Worm (Caenorhabditis elegans) whole organism, L2 larva: ENCODE results near the gene svh-1.

Experiments
- F13H6.1 ChIP-seq: sonication (generic microtip); optimal IDR thresholded peaks from 2 replicates; lab custom pipeline; 2016; ENCODE audit warnings: missing genetic modification characterization, missing compliant biosample characterization
- R02D3.7 ChIP-seq: fragments of 150-350 bp; optimal IDR thresholded peaks from 2 replicates; lab custom pipeline; 2014; ENCODE audit warnings: missing biosample characterization, missing genetic modification characterization
- aly-2 ChIP-seq: fragments of 150-350 bp; optimal IDR thresholded peaks from 2 replicates; lab custom pipeline; 2014; ENCODE audit warnings: missing biosample characterization, missing genetic modification characterization
- ama-1 ChIP-seq: fragments of 150-350 bp; optimal IDR thresholded peaks from 2 replicates; lab custom pipeline; 2018; ENCODE audit warnings: inconsistent platforms
- blmp-1 ChIP-seq: sonication (generic microtip); optimal IDR thresholded peaks from 2 replicates; lab custom pipeline; 2017; ENCODE audit warnings: missing genetic modification characterization, mild to moderate bottlenecking, missing compliant biosample characterization, antibody characterized with exemption, moderate library complexity; ENCODE audit not compliant: insufficient read depth
- ceh-82 ChIP-seq: fragments of 150-350 bp; optimal IDR thresholded peaks from 2 replicates; lab custom pipeline; 2014; ENCODE audit warnings: missing biosample characterization, missing genetic modification characterization
- crh-2 ChIP-seq: sonication (generic microtip); optimal IDR thresholded peaks from 2 replicates; lab custom pipeline; 2017; ENCODE audit warnings: missing biosample characterization, missing genetic modification characterization
- egl-27 ChIP-seq: sonication (generic microtip); optimal IDR thresholded peaks from 3 replicates; lab custom pipeline; 2017; ENCODE audit warnings: missing biosample characterization, missing genetic modification reagents, missing genetic modification characterization
- elt-1 ChIP-seq: fragments of 150-350 bp; optimal IDR thresholded peaks from 2 replicates; lab custom pipeline; 2014; ENCODE audit warnings: missing biosample characterization, missing genetic modification characterization
- elt-3 ChIP-seq: sonication (generic microtip); optimal IDR thresholded peaks from 2 replicates; lab custom pipeline; 2017; ENCODE audit warnings: missing biosample characterization, missing genetic modification characterization
- fos-1 ChIP-seq: fragments of 150-350 bp; optimal IDR thresholded peaks from 2 replicates; lab custom pipeline; 2014; ENCODE audit warnings: missing biosample characterization, missing genetic modification characterization
- lin-39 ChIP-seq: fragments of 150-350 bp; optimal IDR thresholded peaks from 2 replicates; lab custom pipeline; 2014; ENCODE audit warnings: missing biosample characterization, missing genetic modification reagents, missing genetic modification characterization
- lsy-2 ChIP-seq, 2 experiments: fragments of 150-350 bp in 1 of 2; sonication (generic microtip) in 1 of 2; optimal IDR thresholded peaks; 2 replicates each; lab custom pipeline; 2014 to 2017; ENCODE audit warnings: missing biosample characterization in 2 of 2, missing genetic modification characterization in 2 of 2
- mbf-1 ChIP-seq: sonication (generic microtip); optimal IDR thresholded peaks from 2 replicates; lab custom pipeline; 2017; ENCODE audit warnings: missing biosample characterization, missing genetic modification characterization
- mdl-1 ChIP-seq, 2 experiments: fragments of 150-350 bp in 1 of 2; sonication (generic microtip) in 1 of 2; optimal IDR thresholded peaks; 2 replicates each; lab custom pipeline; 2017; ENCODE audit warnings: missing biosample characterization in 2 of 2, missing genetic modification characterization in 2 of 2
- nhr-11 ChIP-seq: fragments of 150-350 bp; optimal IDR thresholded peaks from 2 replicates; lab custom pipeline; 2014; ENCODE audit warnings: missing biosample characterization, missing genetic modification characterization
- nhr-21 ChIP-seq: fragments of 150-350 bp; optimal IDR thresholded peaks from 2 replicates; lab custom pipeline; 2014; ENCODE audit warnings: missing biosample characterization, missing genetic modification characterization
- nhr-77 ChIP-seq: fragments of 150-350 bp; optimal IDR thresholded peaks from 2 replicates; lab custom pipeline; 2014; ENCODE audit warnings: missing biosample characterization, missing genetic modification characterization
- sem-4 ChIP-seq: fragments of 150-350 bp; optimal IDR thresholded peaks from 2 replicates; lab custom pipeline; 2014; ENCODE audit warnings: missing biosample characterization, missing genetic modification reagents, missing genetic modification characterization
- sma-9 ChIP-seq, 2 experiments: fragments of 150-350 bp in 1 of 2; sonication (generic microtip) in 1 of 2; optimal IDR thresholded peaks; 2 replicates each; lab custom pipeline; 2014 to 2016; ENCODE audit warnings: missing genetic modification characterization in 2 of 2, mild to moderate bottlenecking in 1 of 2, missing biosample characterization in 1 of 2, missing compliant biosample characterization in 1 of 2, missing genetic modification reagents in 1 of 2, moderate library complexity in 1 of 2
- unc-39 ChIP-seq: fragments of 150-350 bp; optimal IDR thresholded peaks from 2 replicates; lab custom pipeline; 2014; ENCODE audit warnings: missing biosample characterization, missing genetic modification characterization
- unc-55 ChIP-seq: fragments of 150-350 bp; sonication (generic microtip); optimal IDR thresholded peaks from 3 replicates; lab custom pipeline; 2014; ENCODE audit warnings: missing biosample characterization, missing genetic modification reagents, missing genetic modification characterization
- ztf-1 ChIP-seq: fragments of 200-800 bp; sonication (Bioruptor generic); conservative IDR thresholded peaks from 2 replicates; pipeline ENCODE4 v1.3.6; 2022; ENCODE audit warnings: missing genetic modification characterization, missing compliant biosample characterization
- ztf-11 ChIP-seq: sonication (generic microtip); optimal IDR thresholded peaks from 2 replicates; lab custom pipeline; 2017; ENCODE audit warnings: missing biosample characterization, missing genetic modification characterization

svh-1 gene

ce11 chrIV:8254193-8254592, 47.8 kb downstream of the svh-1 start:
- TF ChIP-seq nhr-21 (tag; lab: Kevin White, UChicago) = peak; percentile 51
- peak in 1 of 2 experiments; percentile 0 for TF ChIP-seq lsy-2 (tag; optimal IDR thresholded peaks at IDR 0.05; lab: Kevin White, UChicago)
- TF ChIP-seq lin-39 (tag; lab: Kevin White, UChicago) = no peak

DNA sequence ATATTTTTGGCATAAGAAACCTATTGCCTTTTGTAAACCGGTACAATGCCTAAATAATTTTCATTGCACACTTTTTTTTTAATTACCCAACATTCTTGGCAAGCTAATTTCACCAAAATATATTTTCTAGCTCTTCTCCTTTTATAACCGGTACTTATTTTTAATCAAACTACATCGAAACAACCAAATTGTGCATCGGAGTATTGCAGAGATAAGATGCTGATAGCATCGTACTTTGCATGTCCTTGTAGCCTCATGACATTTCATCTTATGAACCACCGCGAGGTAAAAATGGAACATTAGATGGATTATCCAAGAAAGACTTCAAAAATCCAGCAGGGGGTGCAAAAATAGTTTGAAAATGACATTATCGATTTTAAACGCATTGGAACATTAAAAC, 48.8 kb downstream of the svh-1 start:
- TF ChIP-seq fos-1 = peak; percentile 37
- TF ChIP-seq elt-1 (tag; lab: Kevin White, UChicago) = peak; percentile 89
- TF ChIP-seq nhr-77 = no peak
- TF ChIP-seq sma-9 (GFP tag; optimal IDR thresholded peaks at IDR 0.05; lab: Kevin White, UChicago) = peak; percentile 54
- TF ChIP-seq sma-9 (tag; optimal IDR thresholded peaks at IDR 0.05; lab: Kevin White, UChicago) = no peak
- TF ChIP-seq unc-55 (GFP tag; lab: Kevin White, UChicago) = no peak
- no peak for TF ChIP-seq elt-3 (tag; lab: Kevin White, UChicago)

ce11 chrIV:8259904-8260303, 53.5 kb downstream of the svh-1 start, which contains the start of gene K07H8.7:
Gene K07H8.7, minus strand, starts transcription at chrIV:8260004.
- TF ChIP-seq blmp-1 (tag; lab: Kevin White, UChicago) (no peak), ceh-82 (tag; lab: Kevin White, UChicago) (no peak), nhr-21 (tag; lab: Kevin White, UChicago) (no peak), egl-27 (tag; lab: Kevin White, UChicago) (no peak), F13H6.1 (no peak), unc-39 (tag; lab: Kevin White, UChicago) (no peak), ztf-11 (tag; lab: Kevin White, UChicago) (no peak)

DNA sequence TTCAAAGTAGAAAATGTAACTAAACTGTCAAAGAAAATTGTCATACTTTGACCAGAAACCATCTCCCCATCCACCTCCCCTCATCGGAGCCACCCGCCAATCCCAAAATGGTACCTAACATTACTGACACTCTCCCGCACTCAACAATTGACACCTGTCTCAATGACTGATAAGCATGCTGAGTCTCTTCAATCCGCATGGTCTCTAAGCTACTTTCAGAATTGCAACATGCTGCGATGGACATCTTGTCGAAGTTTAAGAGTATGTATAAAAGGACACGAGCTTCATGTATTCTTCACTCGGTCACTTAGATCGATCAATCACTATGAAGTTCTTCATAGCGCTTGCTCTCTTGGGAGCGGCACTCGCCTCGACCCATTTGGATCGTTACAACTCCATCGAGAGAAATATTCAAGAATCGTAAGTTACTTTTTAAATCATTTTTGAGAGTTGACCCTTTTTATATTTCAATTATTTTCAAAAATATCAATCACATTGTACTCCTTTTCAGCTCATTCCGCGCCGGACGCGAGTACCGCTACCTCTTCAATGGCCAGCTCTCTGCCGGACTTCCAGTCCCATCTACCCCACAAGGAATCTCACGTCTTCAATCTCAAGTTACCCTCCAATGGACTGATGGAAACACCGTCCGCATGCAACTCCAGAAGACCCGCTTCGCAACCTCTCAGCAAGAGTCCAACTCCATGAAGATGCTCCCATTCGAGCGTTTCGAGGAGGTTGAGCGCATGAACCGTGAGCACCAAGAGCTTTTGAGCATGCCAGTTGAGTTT, 54.6 kb downstream of the svh-1 start, which contains the start of gene vit-6:
TSS of gene vit-6 (plus strand) at position 310 of the 791 bp plus-strand sequence.
- TF ChIP-seq crh-2 (tag; lab: Kevin White, UChicago) (no peak), mdl-1 (tag; optimal IDR thresholded peaks at IDR 0.05; lab: Kevin White, UChicago) (no peak), R02D3.7 (tag; lab: Kevin White, UChicago) (no peak), unc-39 (tag; lab: Kevin White, UChicago) (no peak), F13H6.1 (no peak), aly-2 (tag; lab: Kevin White, UChicago) (no peak)

ce11 chrIV:8262671-8263070, 56.3 kb downstream of the svh-1 start:
- TF ChIP-seq elt-3 (tag; lab: Kevin White, UChicago) = no peak
- TF ChIP-seq nhr-11 = no peak
- no peak for TF ChIP-seq ama-1 (lab: Kevin White, UChicago)
- TF ChIP-seq ztf-1 (GFP tag; lab: Robert Waterston, UW) = no peak
- no peak for TF ChIP-seq fos-1
- no peak for TF ChIP-seq lsy-2 (tag; optimal IDR thresholded peaks at IDR 0.05; lab: Kevin White, UChicago)
- no peak for TF ChIP-seq egl-27 (tag; lab: Kevin White, UChicago)
- no peak for TF ChIP-seq sem-4 (tag; lab: Kevin White, UChicago)
- no peak for TF ChIP-seq mbf-1 (tag; lab: Kevin White, UChicago)
- TF ChIP-seq nhr-21 (tag; lab: Kevin White, UChicago) = no peak
